Fruit fly (Drosophila melanogaster) whole organism, prepupa: ENCODE data around the gene Kaz-m1.
A peak's percentile ranks its signal among the peaks of the same experiment; 100 is the strongest.

Experiments used
- CG10631 ChIP-seq: fragments of 200-800 bp; sonication (Bioruptor generic); optimal IDR thresholded peaks from 2 replicates; lab custom pipeline; 2016; ENCODE audit warnings: missing biosample characterization, missing genetic modification characterization
- CG10669 ChIP-seq: fragments of 200-800 bp; sonication (Bioruptor generic); optimal IDR thresholded peaks from 3 replicates; lab custom pipeline; 2018; ENCODE audit warnings: missing biosample characterization, mild to moderate bottlenecking, missing genetic modification characterization, moderate library complexity
- CG11294 ChIP-seq: fragments of 200-800 bp; sonication (Bioruptor generic); IDR thresholded peaks from 2 replicates; pipeline ENCODE4 v1.3.6; 2022; ENCODE audit warnings: missing biosample characterization, missing genetic modification characterization
- CG1621 ChIP-seq: fragments of 200-800 bp; sonication (Bioruptor generic); optimal IDR thresholded peaks from 3 replicates; lab custom pipeline; 2018; ENCODE audit warnings: missing biosample characterization, mild to moderate bottlenecking, missing genetic modification characterization
- CG4318 ChIP-seq: fragments of 200-800 bp; sonication (Bioruptor generic); optimal IDR thresholded peaks from 3 replicates; lab custom pipeline; 2017; ENCODE audit warnings: missing biosample characterization, mild to moderate bottlenecking, missing genetic modification characterization
- Eip78C ChIP-seq: fragments of 200-800 bp; sonication (Bioruptor generic); peaks from one replicate; lab custom pipeline; 2016; ENCODE audit warnings: missing biosample characterization, missing genetic modification characterization
- Gug ChIP-seq: fragments of 200-800 bp; sonication (Bioruptor generic); IDR thresholded peaks from 2 replicates; pipeline ENCODE4 v1.3.6; 2022; ENCODE audit warnings: missing biosample characterization, missing genetic modification characterization
- fkh ChIP-seq: fragments of 200-800 bp; sonication (Bioruptor generic); optimal IDR thresholded peaks from 3 replicates; lab custom pipeline; 2017; ENCODE audit warnings: missing biosample characterization, mild to moderate bottlenecking, missing genetic modification characterization, moderate library complexity
- spab ChIP-seq: fragments of 200-800 bp; sonication (Bioruptor generic); optimal IDR thresholded peaks from 2 replicates; lab custom pipeline; 2017; ENCODE audit warnings: missing biosample characterization, mild to moderate bottlenecking, missing genetic modification characterization, missing genetic modification reagents

DNA sequence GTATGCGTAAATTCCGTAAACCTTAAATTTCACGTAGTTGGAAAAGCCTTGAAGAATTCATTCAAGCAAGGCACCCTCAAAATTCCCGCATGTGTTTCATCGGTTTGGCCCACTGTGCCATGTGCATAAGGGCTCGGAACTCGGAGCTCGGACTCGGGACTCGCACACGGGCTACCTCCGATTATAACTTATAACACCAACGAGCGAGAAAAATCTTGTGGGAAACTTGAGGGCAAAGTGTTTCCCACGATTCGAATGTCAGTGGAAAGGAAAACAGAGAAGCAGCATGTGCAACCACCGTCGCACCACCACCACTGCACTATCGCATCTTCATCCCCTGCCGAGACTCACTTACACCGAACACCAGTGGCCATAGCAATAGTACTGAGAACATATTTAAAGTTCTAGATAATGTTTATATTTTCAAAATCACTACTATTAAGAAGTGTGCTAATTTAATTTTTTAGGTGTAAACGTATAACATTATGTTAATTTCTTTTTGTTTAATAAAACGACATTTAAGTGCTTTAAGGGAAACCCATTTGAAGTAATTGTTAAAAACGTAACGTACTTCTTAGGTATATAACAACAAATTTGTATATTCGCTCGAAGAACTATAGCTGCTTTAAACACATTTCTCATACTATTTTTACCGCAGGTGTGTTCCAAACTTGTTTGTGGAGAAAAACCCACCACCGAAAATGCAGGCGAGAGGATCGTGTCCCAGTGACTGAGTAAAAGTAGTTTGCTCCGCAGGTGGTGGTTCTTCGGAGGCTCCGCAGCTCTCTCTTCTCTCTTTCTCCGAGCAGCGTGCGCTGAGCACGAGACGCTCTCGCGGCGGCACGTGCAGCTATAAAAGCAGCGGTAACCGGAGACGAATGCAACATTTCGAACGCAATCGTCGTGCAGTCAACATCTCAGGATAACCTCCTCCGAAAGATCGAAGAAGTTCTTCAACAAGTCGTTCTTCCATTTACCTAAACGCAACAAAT lies 21.9 kb downstream of the Kaz-m1 start:
- TF ChIP-seq Gug (GFP tag; lab: Robert Waterston, UW): peak; percentile 49
- TF ChIP-seq spab (GFP tag; lab: Kevin White, UChicago): peak; percentile 93
- TF ChIP-seq CG10669 (GFP tag; lab: Kevin White, UChicago): peak; percentile 92
- TF ChIP-seq Eip78C (GFP tag; lab: Kevin White, UChicago): peak; percentile 97
- TF ChIP-seq fkh: peak; percentile 59
- no peak for TF ChIP-seq CG11294 (GFP tag; lab: Robert Waterston, UW)
- TF ChIP-seq CG10631: peak; percentile 86
- TF ChIP-seq CG4318 (GFP tag; lab: Kevin White, UChicago): peak; percentile 72
- TF ChIP-seq CG1621 (tag; lab: Kevin White, UChicago): peak; percentile 76
